Worm (Caenorhabditis elegans) whole organism, L2 larva: Measurements from ENCODE around the gene pei-1.
A peak's percentile ranks its signal among the peaks of the same experiment; 100 is the strongest.
"Not testable (repeated sequence)": the region's sequence is repeated elsewhere in the genome, so short reads cannot be mapped to it uniquely, and the experiment has no call there.

Experiments used
- C34F6.9 ChIP-seq: fragments of 150-350 bp; optimal IDR thresholded peaks from 2 replicates; lab custom pipeline; 2014; ENCODE audit warnings: missing biosample characterization, missing genetic modification characterization
- F13H6.1 ChIP-seq: sonication (generic microtip); optimal IDR thresholded peaks from 2 replicates; lab custom pipeline; 2016; ENCODE audit warnings: missing genetic modification characterization, missing compliant biosample characterization
- R02D3.7 ChIP-seq: fragments of 150-350 bp; optimal IDR thresholded peaks from 2 replicates; lab custom pipeline; 2014; ENCODE audit warnings: missing biosample characterization, missing genetic modification characterization
- Y55F3AM.14 ChIP-seq: fragments of 200-800 bp; sonication (Bioruptor generic); optimal IDR thresholded peaks from 2 replicates; lab custom pipeline; 2018; ENCODE audit warnings: mild to moderate bottlenecking, missing genetic modification characterization, missing compliant biosample characterization
- ZK546.5 ChIP-seq: sonication (generic microtip); optimal IDR thresholded peaks from 2 replicates; lab custom pipeline; 2017; ENCODE audit warnings: missing biosample characterization, missing genetic modification characterization
- alr-1 ChIP-seq: fragments of 150-350 bp; optimal IDR thresholded peaks from 2 replicates; lab custom pipeline; 2014; ENCODE audit warnings: missing biosample characterization, missing genetic modification characterization
- aly-2 ChIP-seq: fragments of 150-350 bp; optimal IDR thresholded peaks from 2 replicates; lab custom pipeline; 2014; ENCODE audit warnings: missing biosample characterization, missing genetic modification characterization
- ama-1 ChIP-seq: fragments of 150-350 bp; optimal IDR thresholded peaks from 2 replicates; lab custom pipeline; 2018; ENCODE audit warnings: inconsistent platforms
- blmp-1 ChIP-seq: sonication (generic microtip); optimal IDR thresholded peaks from 2 replicates; lab custom pipeline; 2017; ENCODE audit warnings: missing genetic modification characterization, mild to moderate bottlenecking, missing compliant biosample characterization, antibody characterized with exemption, moderate library complexity; ENCODE audit not compliant: insufficient read depth
- ceh-16 ChIP-seq: fragments of 150-350 bp; optimal IDR thresholded peaks from 2 replicates; lab custom pipeline; 2014; ENCODE audit warnings: missing biosample characterization, missing genetic modification characterization
- ceh-82 ChIP-seq: fragments of 150-350 bp; optimal IDR thresholded peaks from 2 replicates; lab custom pipeline; 2014; ENCODE audit warnings: missing biosample characterization, missing genetic modification characterization
- crh-2 ChIP-seq: sonication (generic microtip); optimal IDR thresholded peaks from 2 replicates; lab custom pipeline; 2017; ENCODE audit warnings: missing biosample characterization, missing genetic modification characterization
- dmd-4 ChIP-seq: sonication (generic microtip); optimal IDR thresholded peaks from 2 replicates; lab custom pipeline; 2017; ENCODE audit warnings: missing biosample characterization, missing genetic modification characterization
- egl-27 ChIP-seq: sonication (generic microtip); optimal IDR thresholded peaks from 3 replicates; lab custom pipeline; 2017; ENCODE audit warnings: missing biosample characterization, missing genetic modification reagents, missing genetic modification characterization
- elt-3 ChIP-seq: sonication (generic microtip); optimal IDR thresholded peaks from 2 replicates; lab custom pipeline; 2017; ENCODE audit warnings: missing biosample characterization, missing genetic modification characterization
- fos-1 ChIP-seq: fragments of 150-350 bp; optimal IDR thresholded peaks from 2 replicates; lab custom pipeline; 2014; ENCODE audit warnings: missing biosample characterization, missing genetic modification characterization
- gmeb-1 ChIP-seq: fragments of 150-350 bp; optimal IDR thresholded peaks from 2 replicates; lab custom pipeline; 2014; ENCODE audit warnings: missing biosample characterization, missing genetic modification characterization
- lin-13 ChIP-seq: fragments of 150-350 bp; optimal IDR thresholded peaks from 2 replicates; lab custom pipeline; 2014; ENCODE audit warnings: missing biosample characterization, missing genetic modification reagents, missing genetic modification characterization
- lin-39 ChIP-seq: fragments of 150-350 bp; optimal IDR thresholded peaks from 2 replicates; lab custom pipeline; 2014; ENCODE audit warnings: missing biosample characterization, missing genetic modification reagents, missing genetic modification characterization
- mab-5 ChIP-seq: fragments of 150-350 bp; optimal IDR thresholded peaks from 2 replicates; lab custom pipeline; 2014; ENCODE audit warnings: missing biosample characterization, missing genetic modification characterization
- mbf-1 ChIP-seq: sonication (generic microtip); optimal IDR thresholded peaks from 2 replicates; lab custom pipeline; 2017; ENCODE audit warnings: missing biosample characterization, missing genetic modification characterization
- mdl-1 ChIP-seq, 2 experiments: fragments of 150-350 bp in 1 of 2; sonication (generic microtip) in 1 of 2; optimal IDR thresholded peaks; 2 replicates each; lab custom pipeline; 2017; ENCODE audit warnings: missing biosample characterization in 2 of 2, missing genetic modification characterization in 2 of 2
- nhr-11 ChIP-seq: fragments of 150-350 bp; optimal IDR thresholded peaks from 2 replicates; lab custom pipeline; 2014; ENCODE audit warnings: missing biosample characterization, missing genetic modification characterization
- nhr-129 ChIP-seq: fragments of 150-350 bp; optimal IDR thresholded peaks from 2 replicates; lab custom pipeline; 2014; ENCODE audit warnings: missing biosample characterization, missing genetic modification characterization
- nhr-21 ChIP-seq: fragments of 150-350 bp; optimal IDR thresholded peaks from 2 replicates; lab custom pipeline; 2014; ENCODE audit warnings: missing biosample characterization, missing genetic modification characterization
- nhr-23 ChIP-seq: fragments of 150-350 bp; optimal IDR thresholded peaks from 2 replicates; lab custom pipeline; 2014; ENCODE audit warnings: missing biosample characterization, missing genetic modification reagents, missing genetic modification characterization
- nhr-237 ChIP-seq: fragments of 150-350 bp; optimal IDR thresholded peaks from 2 replicates; lab custom pipeline; 2014; ENCODE audit warnings: missing biosample characterization, missing genetic modification characterization
- nhr-6 ChIP-seq: fragments of 150-350 bp; optimal IDR thresholded peaks from 2 replicates; lab custom pipeline; 2014; ENCODE audit warnings: missing biosample characterization, missing genetic modification characterization
- nhr-77 ChIP-seq: fragments of 150-350 bp; optimal IDR thresholded peaks from 2 replicates; lab custom pipeline; 2014; ENCODE audit warnings: missing biosample characterization, missing genetic modification characterization
- sem-4 ChIP-seq: fragments of 150-350 bp; optimal IDR thresholded peaks from 2 replicates; lab custom pipeline; 2014; ENCODE audit warnings: missing biosample characterization, missing genetic modification reagents, missing genetic modification characterization
- sma-3 ChIP-seq: sonication (generic microtip); optimal IDR thresholded peaks from 2 replicates; lab custom pipeline; 2016; ENCODE audit warnings: missing genetic modification reagents, missing genetic modification characterization, missing compliant biosample characterization
- sma-9 ChIP-seq, 2 experiments: fragments of 150-350 bp in 1 of 2; sonication (generic microtip) in 1 of 2; optimal IDR thresholded peaks; 2 replicates each; lab custom pipeline; 2014 to 2016; ENCODE audit warnings: missing genetic modification characterization in 2 of 2, mild to moderate bottlenecking in 1 of 2, missing biosample characterization in 1 of 2, missing compliant biosample characterization in 1 of 2, missing genetic modification reagents in 1 of 2, moderate library complexity in 1 of 2
- unc-55 ChIP-seq: fragments of 150-350 bp; sonication (generic microtip); optimal IDR thresholded peaks from 3 replicates; lab custom pipeline; 2014; ENCODE audit warnings: missing biosample characterization, missing genetic modification reagents, missing genetic modification characterization
- zag-1 ChIP-seq: fragments of 150-350 bp; optimal IDR thresholded peaks from 2 replicates; lab custom pipeline; 2014; ENCODE audit warnings: missing biosample characterization, missing genetic modification characterization
- ztf-11 ChIP-seq: sonication (generic microtip); optimal IDR thresholded peaks from 2 replicates; lab custom pipeline; 2017; ENCODE audit warnings: missing biosample characterization, missing genetic modification characterization
- ztf-4 ChIP-seq: fragments of 150-350 bp; optimal IDR thresholded peaks from 2 replicates; lab custom pipeline; 2014; ENCODE audit warnings: missing biosample characterization, missing genetic modification characterization

The pei-1 gene

DNA sequence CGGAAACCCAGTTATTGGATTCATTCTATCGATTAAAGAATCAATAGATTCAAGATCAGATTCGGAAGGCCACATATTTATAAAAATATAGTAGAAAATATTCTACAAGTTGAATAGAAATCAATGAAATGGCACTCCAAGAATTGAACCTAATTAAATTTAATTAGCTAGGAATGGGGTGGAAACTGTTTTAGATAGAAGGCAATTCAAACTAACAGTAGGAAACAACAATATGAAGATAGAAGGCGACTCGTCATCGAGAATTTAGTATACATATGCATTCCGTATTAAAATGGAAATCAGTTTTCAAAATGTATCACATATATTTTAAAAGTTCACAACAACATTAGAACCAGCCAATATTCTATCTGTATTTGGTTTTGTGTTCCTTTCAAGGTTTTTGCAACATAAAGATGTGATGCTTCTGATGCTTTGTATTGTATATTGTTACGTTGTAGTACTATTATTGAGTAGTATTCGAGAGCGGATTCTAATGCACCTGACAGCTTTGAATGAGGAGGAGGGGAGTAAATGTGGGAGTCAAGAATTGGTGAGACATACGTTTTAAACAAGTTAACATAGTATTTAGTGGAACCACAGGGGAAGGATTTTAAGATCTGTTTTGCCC is 3.6 kb upstream of the pei-1 start, which contains the start of the genes F27C8.3 and F27C8.2:
Gene F27C8.3, minus strand, starts transcription at position 101 of the 628 bp plus-strand sequence.
Gene F27C8.2, plus strand, starts transcription at position 578 of the 628 bp plus-strand sequence.
- TF ChIP-seq ama-1; nhr-23 (tag; lab: Kevin White, UChicago); mdl-1 (tag; optimal IDR thresholded peaks at IDR 0.05; lab: Kevin White, UChicago): not testable (repeated sequence)

- TF ChIP-seq ztf-4 (tag; lab: Kevin White, UChicago): no peak
- no peak for TF ChIP-seq ztf-11 (tag; lab: Kevin White, UChicago)
- no peak for TF ChIP-seq dmd-4
- TF ChIP-seq sma-9 (GFP tag; optimal IDR thresholded peaks at IDR 0.05; lab: Kevin White, UChicago): peak; percentile 63
- no peak for TF ChIP-seq sma-9 (tag; optimal IDR thresholded peaks at IDR 0.05; lab: Kevin White, UChicago)
- no peak for TF ChIP-seq zag-1
- TF ChIP-seq mbf-1 (tag; lab: Kevin White, UChicago): no peak
- TF ChIP-seq mdl-1 (tag; optimal IDR thresholded peaks at IDR 0.05; lab: Kevin White, UChicago): peak in 1 of 2 experiments; percentile 21
- TF ChIP-seq nhr-237 (tag; lab: Kevin White, UChicago): no peak
- TF ChIP-seq nhr-77: no peak
- no peak for TF ChIP-seq alr-1 (tag; lab: Kevin White, UChicago)
- TF ChIP-seq elt-3 (tag; lab: Kevin White, UChicago): no peak
- no peak for TF ChIP-seq blmp-1 (tag; lab: Kevin White, UChicago)
- peak; percentile 32 for TF ChIP-seq gmeb-1
- TF ChIP-seq sma-3 (GFP tag; lab: Kevin White, UChicago): no peak
- no peak for TF ChIP-seq nhr-11 (tag; lab: Kevin White, UChicago)
- TF ChIP-seq ceh-16: no peak
- no peak for TF ChIP-seq ceh-82 (tag; lab: Kevin White, UChicago)
- peak; percentile 60 for TF ChIP-seq crh-2 (tag; lab: Kevin White, UChicago)
- TF ChIP-seq mab-5 (tag; lab: Kevin White, UChicago): no peak
- TF ChIP-seq fos-1 (tag; lab: Kevin White, UChicago): peak; percentile 66
- TF ChIP-seq, all 48 proteins: peak for 5
Observed at ce11 chrIV:9593456-9593855, 1.1 kb upstream of the pei-1 start, which contains the start of gene spp-18. TSS of gene spp-18 (plus strand) at chrIV:9593712.

DNA sequence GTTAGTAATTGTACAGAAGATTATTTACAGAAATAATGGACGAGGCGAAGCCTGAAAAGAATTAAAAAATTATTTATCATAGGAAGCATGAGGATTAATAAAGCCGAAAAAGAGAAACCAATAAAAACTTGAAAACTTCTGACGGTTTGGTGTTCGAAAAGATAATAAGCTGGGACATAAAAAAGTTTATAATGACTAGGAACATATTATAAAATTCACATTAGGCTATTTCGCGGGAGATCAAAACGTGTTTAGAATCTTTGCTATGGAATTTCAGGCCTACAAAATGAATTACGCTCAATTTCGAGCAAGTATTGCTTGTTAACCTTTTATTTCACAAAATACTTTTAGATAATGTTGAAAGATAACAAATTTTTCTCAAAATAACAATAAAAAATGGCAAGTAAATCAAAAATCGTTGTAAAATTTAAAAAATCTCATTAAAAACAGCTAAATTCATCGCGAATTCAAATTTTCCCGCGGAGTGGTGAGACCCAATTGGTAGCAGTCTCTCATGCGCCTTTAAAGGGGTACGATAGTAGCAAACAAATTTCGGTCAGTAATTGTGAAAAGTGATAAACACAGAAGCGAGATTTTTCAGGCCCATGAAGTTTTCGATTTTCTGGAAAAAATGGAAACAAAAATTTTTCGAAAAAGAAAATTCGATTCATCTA is 3.4 kb downstream of the pei-1 start, which contains the start of gene trcs-1:
Gene trcs-1, minus strand, starts transcription at position 51 of the 674 bp plus-strand sequence.
- TF ChIP-seq nhr-21 (tag; lab: Kevin White, UChicago) (no peak), gmeb-1 (no peak), C34F6.9 (no peak), nhr-11 (tag; lab: Kevin White, UChicago) (no peak), sem-4 (tag; lab: Kevin White, UChicago) (no peak), F13H6.1 (no peak), aly-2 (no peak), lin-13 (no peak), egl-27 (tag; lab: Kevin White, UChicago) (no peak), fos-1 (tag; lab: Kevin White, UChicago) (no peak), nhr-129 (tag; lab: Kevin White, UChicago) (no peak), Y55F3AM.14 (GFP tag; lab: Kevin White, UChicago) (no peak), lin-39 (tag; lab: Kevin White, UChicago) (no peak), nhr-23 (tag; lab: Kevin White, UChicago) (no peak), dmd-4 (no peak), ceh-82 (tag; lab: Kevin White, UChicago) (no peak), ceh-16 (no peak), zag-1 (no peak), nhr-6 (tag; lab: Kevin White, UChicago) (no peak)

ce11 chrIV:9584352-9584751 is 8.0 kb downstream of the pei-1 start:
- TF ChIP-seq elt-3 (tag; lab: Kevin White, UChicago) (no peak), nhr-237 (tag; lab: Kevin White, UChicago) (no peak), F13H6.1 (no peak), mab-5 (tag; lab: Kevin White, UChicago) (no peak), unc-55 (no peak), egl-27 (tag; lab: Kevin White, UChicago) (no peak), nhr-6 (tag; lab: Kevin White, UChicago) (no peak), sma-3 (GFP tag; lab: Kevin White, UChicago) (no peak), ztf-11 (tag; lab: Kevin White, UChicago) (no peak), nhr-21 (tag; lab: Kevin White, UChicago) (no peak), R02D3.7 (tag; lab: Kevin White, UChicago) (no peak), mdl-1 (tag; optimal IDR thresholded peaks at IDR 0.05; lab: Kevin White, UChicago) (no peak), ZK546.5 (tag; lab: Kevin White, UChicago) (no peak), sem-4 (tag; lab: Kevin White, UChicago) (no peak)
